Worm (Caenorhabditis elegans) whole organism, L4 larva: Measurements from ENCODE around the gene ZC239.22.
A peak's percentile ranks its signal among the peaks of the same experiment; 100 is the strongest.

Source experiments
- D1046.2 ChIP-seq: fragments of 200-800 bp; sonication (Bioruptor generic); IDR thresholded peaks from 2 replicates; pipeline ENCODE4 v1.3.6; 2022; ENCODE audit warnings: missing genetic modification characterization, missing compliant biosample characterization
- F10B5.3 ChIP-seq: sonication (generic microtip); optimal IDR thresholded peaks from 2 replicates; lab custom pipeline; 2016; ENCODE audit warnings: mild to moderate bottlenecking, missing genetic modification characterization, missing compliant biosample characterization
- F37D6.2 ChIP-seq: sonication (generic microtip); optimal IDR thresholded peaks from 2 replicates; lab custom pipeline; 2016; ENCODE audit warnings: mild to moderate bottlenecking, missing genetic modification characterization, missing compliant biosample characterization
- F44E2.7 ChIP-seq: fragments of 200-800 bp; sonication (Bioruptor generic); IDR thresholded peaks from 2 replicates; pipeline ENCODE4 v2.1.2; 2022; ENCODE audit warnings: missing genetic modification characterization, missing compliant biosample characterization
- F49E8.2 ChIP-seq: sonication (generic microtip); optimal IDR thresholded peaks from 2 replicates; lab custom pipeline; 2016; ENCODE audit warnings: missing compliant biosample characterization, mild to moderate bottlenecking, missing genetic modification characterization, borderline replicate concordance
- Y105C5A.15 ChIP-seq: fragments of 200-800 bp; sonication (Bioruptor generic); IDR thresholded peaks from 2 replicates; pipeline ENCODE4 v1.3.6; 2022; ENCODE audit warnings: missing genetic modification characterization, missing compliant biosample characterization
- Y48G9A.11 ChIP-seq: fragments of 200-800 bp; sonication (Bioruptor generic); IDR thresholded peaks from 2 replicates; pipeline ENCODE4 v1.3.6; 2022; ENCODE audit warnings: missing genetic modification reagents, missing genetic modification characterization, missing compliant biosample characterization
- Y75B8A.6 ChIP-seq: fragments of 200-800 bp; sonication (Bioruptor generic); IDR thresholded peaks from 2 replicates; pipeline ENCODE4 v1.3.6; 2022; ENCODE audit warnings: missing genetic modification reagents, missing genetic modification characterization, missing compliant biosample characterization
- ZK546.5 ChIP-seq, 2 experiments: sonication (generic microtip); optimal IDR thresholded peaks; 2 replicates each; lab custom pipeline; 2017; ENCODE audit warnings: missing biosample characterization in 2 of 2, missing genetic modification characterization in 2 of 2
- ceh-28 ChIP-seq: fragments of 150-350 bp; optimal IDR thresholded peaks from 2 replicates; lab custom pipeline; 2014; ENCODE audit warnings: missing biosample characterization, missing genetic modification reagents, missing genetic modification characterization
- ceh-32 ChIP-seq: sonication (generic microtip); optimal IDR thresholded peaks from 2 replicates; lab custom pipeline; 2016; ENCODE audit warnings: mild to moderate bottlenecking, missing genetic modification characterization, missing compliant biosample characterization; ENCODE audit not compliant: poor library complexity
- ceh-44 ChIP-seq: fragments of 200-800 bp; sonication (Bioruptor generic); IDR thresholded peaks from 2 replicates; pipeline ENCODE4 v1.3.6; 2022; ENCODE audit warnings: missing genetic modification reagents, missing genetic modification characterization, missing compliant biosample characterization
- ces-1 ChIP-seq: fragments of 150-350 bp; sonication (generic microtip); optimal IDR thresholded peaks from 4 replicates; lab custom pipeline; 2014; ENCODE audit warnings: missing biosample characterization, missing genetic modification reagents, missing genetic modification characterization
- cey-2 ChIP-seq: sonication (generic microtip); optimal IDR thresholded peaks from 3 replicates; lab custom pipeline; 2017; ENCODE audit warnings: missing genetic modification characterization, mild to moderate bottlenecking, missing compliant biosample characterization, antibody characterized with exemption, borderline replicate concordance; ENCODE audit not compliant: insufficient read depth
- dmd-8 ChIP-seq: fragments of 200-800 bp; sonication (Bioruptor generic); IDR thresholded peaks from 2 replicates; pipeline ENCODE4 v1.3.6; 2022; ENCODE audit warnings: missing genetic modification characterization, missing compliant biosample characterization
- dmd-9 ChIP-seq: fragments of 200-800 bp; sonication (Bioruptor generic); IDR thresholded peaks from 2 replicates; pipeline ENCODE4 v1.3.6; 2022; ENCODE audit warnings: missing genetic modification reagents, missing genetic modification characterization, missing compliant biosample characterization
- dpl-1 ChIP-seq: fragments of 150-350 bp; optimal IDR thresholded peaks from 2 replicates; lab custom pipeline; 2014; ENCODE audit warnings: missing biosample characterization, missing genetic modification reagents, missing genetic modification characterization
- duxl-1 ChIP-seq: sonication (generic microtip); optimal IDR thresholded peaks from 2 replicates; lab custom pipeline; 2016; ENCODE audit warnings: mild to moderate bottlenecking, missing genetic modification characterization, moderate library complexity, missing compliant biosample characterization; ENCODE audit not compliant: poor library complexity
- egl-27 ChIP-seq: sonication (generic microtip); optimal IDR thresholded peaks from 3 replicates; lab custom pipeline; 2017; ENCODE audit warnings: missing biosample characterization, missing genetic modification reagents, missing genetic modification characterization
- egl-43 ChIP-seq: fragments of 200-800 bp; sonication (Bioruptor generic); IDR thresholded peaks from 2 replicates; pipeline ENCODE4 v1.3.6; 2022; ENCODE audit warnings: missing genetic modification reagents, missing genetic modification characterization, missing compliant biosample characterization
- gei-8 ChIP-seq: fragments of 200-800 bp; sonication (Bioruptor generic); optimal IDR thresholded peaks from 2 replicates; lab custom pipeline; 2018; ENCODE audit warnings: mild to moderate bottlenecking, missing genetic modification characterization, missing compliant biosample characterization
- hif-1 ChIP-seq, 2 experiments: sonication (generic microtip); optimal IDR thresholded peaks; 2 replicates each; lab custom pipeline; 2016 to 2017; ENCODE audit warnings: missing compliant biosample characterization in 2 of 2, missing genetic modification characterization in 2 of 2, missing genetic modification reagents in 2 of 2, missing genotype in 2 of 2, mild to moderate bottlenecking in 1 of 2
- hlh-30 ChIP-seq: sonication (generic microtip); optimal IDR thresholded peaks from 2 replicates; lab custom pipeline; 2017; ENCODE audit warnings: antibody characterized with exemption, mild to moderate bottlenecking, missing genetic modification characterization, missing compliant biosample characterization; ENCODE audit not compliant: insufficient read depth
- lin-1 ChIP-seq: fragments of 200-800 bp; sonication (Bioruptor generic); IDR thresholded peaks from 2 replicates; pipeline ENCODE4 v1.3.6; 2022; ENCODE audit warnings: missing genetic modification reagents, missing genetic modification characterization, missing compliant biosample characterization
- lin-15B ChIP-seq: fragments of 150-350 bp; sonication (generic microtip); optimal IDR thresholded peaks from 3 replicates; lab custom pipeline; 2014; ENCODE audit warnings: missing biosample characterization, missing genetic modification characterization
- lin-38 ChIP-seq: fragments of 200-800 bp; sonication (Bioruptor generic); IDR thresholded peaks from 2 replicates; pipeline ENCODE4 v1.3.6; 2022; ENCODE audit warnings: missing genetic modification reagents, missing genetic modification characterization, missing compliant biosample characterization
- lsy-2 ChIP-seq, 2 experiments: fragments of 150-350 bp in 1 of 2; sonication (generic microtip) in 1 of 2; optimal IDR thresholded peaks; 2 replicates each; lab custom pipeline; 2014 to 2017; ENCODE audit warnings: missing biosample characterization in 2 of 2, missing genetic modification characterization in 2 of 2
- madf-9 ChIP-seq: fragments of 200-800 bp; sonication (Bioruptor generic); conservative IDR thresholded peaks from 2 replicates; pipeline ENCODE4 v1.3.6; 2022; ENCODE audit warnings: missing genetic modification reagents, missing genetic modification characterization, missing compliant biosample characterization
- mep-1 ChIP-seq: fragments of 150-350 bp; sonication (generic microtip); optimal IDR thresholded peaks from 3 replicates; lab custom pipeline; 2014; ENCODE audit warnings: missing biosample characterization, missing genetic modification characterization
- mes-2 ChIP-seq: sonication (generic microtip); optimal IDR thresholded peaks from 2 replicates; lab custom pipeline; 2016; ENCODE audit warnings: missing genotype, mild to moderate bottlenecking, missing genetic modification characterization, missing compliant biosample characterization; ENCODE audit not compliant: poor library complexity, severe bottlenecking
- mxl-2 ChIP-seq: fragments of 200-800 bp; sonication (Bioruptor generic); conservative IDR thresholded peaks from 2 replicates; pipeline ENCODE4 v1.3.6; 2022; ENCODE audit warnings: missing genetic modification reagents, missing genetic modification characterization, missing compliant biosample characterization
- mxl-3 ChIP-seq: fragments of 200-800 bp; sonication (Bioruptor generic); optimal IDR thresholded peaks from 2 replicates; lab custom pipeline; 2018; ENCODE audit warnings: mild to moderate bottlenecking, missing genetic modification characterization, missing compliant biosample characterization
- nhr-10 ChIP-seq: fragments of 150-350 bp; optimal IDR thresholded peaks from 2 replicates; lab custom pipeline; 2014; ENCODE audit warnings: missing biosample characterization, missing genetic modification characterization
- nhr-11 ChIP-seq: fragments of 150-350 bp; optimal IDR thresholded peaks from 2 replicates; lab custom pipeline; 2014; ENCODE audit warnings: missing biosample characterization, missing genetic modification characterization
- nhr-237 ChIP-seq: sonication (generic microtip); optimal IDR thresholded peaks from 2 replicates; lab custom pipeline; 2017; ENCODE audit warnings: missing biosample characterization, missing genetic modification characterization
- nhr-42 ChIP-seq: fragments of 200-800 bp; sonication (Bioruptor generic); IDR thresholded peaks from 2 replicates; pipeline ENCODE4 v1.3.6; 2022; ENCODE audit warnings: missing genetic modification characterization, missing compliant biosample characterization
- nhr-48 ChIP-seq: sonication (generic microtip); optimal IDR thresholded peaks from 2 replicates; lab custom pipeline; 2016; ENCODE audit warnings: mild to moderate bottlenecking, missing genetic modification characterization, missing compliant biosample characterization
- nhr-6 ChIP-seq: fragments of 150-350 bp; optimal IDR thresholded peaks from 2 replicates; lab custom pipeline; 2014; ENCODE audit warnings: missing biosample characterization, missing genetic modification characterization
- pqm-1 ChIP-seq: sonication (generic microtip); optimal IDR thresholded peaks from 2 replicates; lab custom pipeline; 2017; ENCODE audit warnings: missing biosample characterization, missing genetic modification characterization
- saeg-2 ChIP-seq: fragments of 200-800 bp; sonication (Bioruptor generic); IDR thresholded peaks from 2 replicates; pipeline ENCODE4 v1.3.6; 2022; ENCODE audit warnings: missing genetic modification reagents, missing genetic modification characterization, missing compliant biosample characterization
- set-16 ChIP-seq: fragments of 200-800 bp; sonication (Bioruptor generic); IDR thresholded peaks from 2 replicates; pipeline ENCODE4 v1.3.6; 2022; ENCODE audit warnings: missing genetic modification reagents, missing genetic modification characterization, missing compliant biosample characterization
- snpc-1.2 ChIP-seq: fragments of 200-800 bp; sonication (Bioruptor generic); IDR thresholded peaks from 2 replicates; pipeline ENCODE4 v1.3.6; 2022; ENCODE audit warnings: missing genetic modification reagents, missing genetic modification characterization, missing compliant biosample characterization
- tag-97 ChIP-seq: fragments of 200-800 bp; sonication (Bioruptor generic); IDR thresholded peaks from 2 replicates; pipeline ENCODE4 v1.3.6; 2022; ENCODE audit warnings: missing genetic modification characterization, missing compliant biosample characterization
- tra-1 ChIP-seq: fragments of 200-800 bp; sonication (Bioruptor generic); IDR thresholded peaks from 2 replicates; pipeline ENCODE4 v1.3.6; 2022; ENCODE audit warnings: missing genetic modification reagents, missing genetic modification characterization, missing compliant biosample characterization
- unc-39 ChIP-seq: sonication (generic microtip); optimal IDR thresholded peaks from 2 replicates; lab custom pipeline; 2017; ENCODE audit warnings: missing biosample characterization, missing genetic modification characterization
- unc-62 ChIP-seq, 3 experiments: fragments of 150-350 bp in 1 of 3; sonication (generic microtip); optimal IDR thresholded peaks in 2 of 3; peaks in 1 of 3; 1 replicate in 1 of 3; 2 replicates in 2 of 3; lab custom pipeline; 2014 to 2017; ENCODE audit warnings: missing biosample characterization in 3 of 3, missing genetic modification characterization in 3 of 3, missing genetic modification reagents in 3 of 3, missing genotype in 1 of 3
- vab-7 ChIP-seq: fragments of 200-800 bp; sonication (Bioruptor generic); IDR thresholded peaks from 2 replicates; pipeline ENCODE4 v1.3.6; 2022; ENCODE audit warnings: missing genetic modification reagents, missing genetic modification characterization, missing compliant biosample characterization
- zag-1 ChIP-seq: fragments of 150-350 bp; optimal IDR thresholded peaks from 2 replicates; lab custom pipeline; 2014; ENCODE audit warnings: missing biosample characterization, missing genetic modification characterization
- zfp-2 ChIP-seq: sonication (generic microtip); optimal IDR thresholded peaks from 2 replicates; lab custom pipeline; 2016; ENCODE audit warnings: mild to moderate bottlenecking, missing genetic modification characterization, missing compliant biosample characterization
- zfp-3 ChIP-seq: fragments of 200-800 bp; sonication (Bioruptor generic); conservative IDR thresholded peaks from 2 replicates; pipeline ENCODE4 v1.3.6; 2022; ENCODE audit warnings: missing genetic modification reagents, missing genetic modification characterization, missing compliant biosample characterization
- zip-2 ChIP-seq: fragments of 150-350 bp; optimal IDR thresholded peaks from 2 replicates; lab custom pipeline; 2014; ENCODE audit warnings: missing biosample characterization, missing genetic modification characterization

The ZC239.22 gene

ce11 chrII:3244758-3245157 lies 24.1 kb upstream of the ZC239.22 start (continued):
- TF ChIP-seq F44E2.7 (GFP tag; lab: Robert Waterston, UW) (no peak), vab-7 (GFP tag; lab: Robert Waterston, UW) (no peak), madf-9 (GFP tag; lab: Robert Waterston, UW) (no peak), mes-2 (tag; lab: Kevin White, UChicago) (no peak), nhr-48 (tag; lab: Kevin White, UChicago) (no peak), Y48G9A.11 (no peak), tag-97 (GFP tag; lab: Robert Waterston, UW) (no peak), F10B5.3 (tag; lab: Kevin White, UChicago) (no peak), lsy-2 (tag; optimal IDR thresholded peaks at IDR 0.05; lab: Kevin White, UChicago) (no peak), tra-1 (GFP tag; lab: Robert Waterston, UW) (0 out of 2 replicates have a peak, but pooled peaks have one; percentile 27), unc-39 (tag; lab: Kevin White, UChicago) (no peak), dmd-9 (no peak), duxl-1 (tag; lab: Kevin White, UChicago) (no peak), Y75B8A.6 (GFP tag; lab: Robert Waterston, UW) (0 out of 2 replicates have a peak, but pooled peaks have one; percentile 52), egl-43 (GFP tag; lab: Robert Waterston, UW) (no peak), nhr-10 (tag; lab: Kevin White, UChicago) (no peak), F49E8.2 (tag; lab: Kevin White, UChicago) (no peak), F37D6.2 (no peak), ZK546.5 (tag; optimal IDR thresholded peaks at IDR 0.05; lab: Kevin White, UChicago) (no peak), lin-1 (GFP tag; lab: Robert Waterston, UW) (no peak), mxl-3 (GFP tag; lab: Kevin White, UChicago) (no peak), gei-8 (GFP tag; lab: Kevin White, UChicago) (no peak), ceh-28 (tag; lab: Kevin White, UChicago) (no peak), mep-1 (tag; lab: Kevin White, UChicago) (no peak), nhr-11 (tag; lab: Kevin White, UChicago) (no peak), hif-1 (tag; optimal IDR thresholded peaks at IDR 0.05; lab: Kevin White, UChicago) (no peak), nhr-6 (tag; lab: Kevin White, UChicago) (no peak), lin-15B (tag; lab: Kevin White, UChicago) (no peak), dpl-1 (no peak), unc-62 (GFP tag; optimal IDR thresholded peaks at IDR 0.05 in 1 of 2; lab: Kevin White, UChicago) (no peak), unc-62 (tag; optimal IDR thresholded peaks at IDR 0.05; lab: Kevin White, UChicago) (no peak), lin-38 (no peak), zip-2 (no peak), cey-2 (no peak), zfp-2 (tag; lab: Kevin White, UChicago) (no peak), zfp-3 (GFP tag; lab: Robert Waterston, UW) (peak; percentile 62; the same call in 1 of the 2 replicates), ceh-32 (tag; lab: Kevin White, UChicago) (no peak), ceh-44 (no peak), mxl-2 (GFP tag; lab: Robert Waterston, UW) (no peak), hlh-30 (tag; lab: Kevin White, UChicago) (no peak), saeg-2 (0 out of 2 replicates have a peak, but pooled peaks have one; percentile 24), pqm-1 (peak; percentile 79), Y105C5A.15 (no peak), set-16 (GFP tag; lab: Robert Waterston, UW) (no peak), nhr-42 (no peak), dmd-8 (GFP tag; lab: Robert Waterston, UW) (no peak), zag-1 (tag; lab: Kevin White, UChicago) (no peak), ces-1 (GFP tag; lab: Kevin White, UChicago) (no peak), nhr-237 (tag; lab: Kevin White, UChicago) (no peak), egl-27 (tag; lab: Kevin White, UChicago) (no peak), snpc-1.2 (GFP tag; lab: Robert Waterston, UW) (no peak), D1046.2 (GFP tag; lab: Robert Waterston, UW) (no peak)
